Fruit fly (Drosophila melanogaster): ENCODE measurements around the gene dbf.

DNA sequence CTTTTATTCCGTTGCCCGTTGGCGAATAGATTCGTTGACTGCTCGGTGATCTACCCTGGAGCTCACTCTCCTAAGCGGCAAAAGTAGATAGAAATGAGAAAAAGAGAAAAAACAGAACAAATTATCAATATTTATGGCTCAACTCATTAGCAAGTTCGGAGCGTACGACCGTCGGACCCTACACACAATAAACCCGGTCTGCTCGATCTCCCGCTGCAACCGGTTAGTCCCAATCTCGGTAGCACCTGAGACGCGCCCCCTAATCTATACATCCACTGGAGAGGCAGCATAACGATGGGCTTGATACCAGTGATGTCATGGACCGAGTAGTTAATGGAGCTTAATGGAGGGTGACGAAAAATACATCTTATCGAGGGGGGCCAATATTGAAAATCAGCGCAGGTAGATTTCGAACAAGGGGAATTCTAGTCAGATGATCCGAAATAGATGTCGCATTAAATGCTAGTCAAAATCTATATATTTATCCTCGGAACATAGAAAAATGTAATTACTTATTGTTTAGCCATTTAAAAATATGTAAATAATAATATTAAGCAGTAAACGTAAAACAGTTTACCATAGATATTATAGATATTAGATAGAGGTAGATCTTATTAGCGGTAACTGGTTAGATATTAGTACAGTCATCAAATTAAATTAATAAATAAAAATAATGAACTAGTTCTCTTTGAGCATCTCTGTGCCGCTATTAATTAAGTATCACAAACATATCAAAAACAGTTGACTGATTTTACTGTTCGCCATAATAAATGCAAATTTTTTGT lies 35.8 kb downstream of the dbf start, which contains the start of gene CG7296:
- no peak for TF ChIP-seq kay (GFP tag; ENCODE audit: borderline replicate concordance)
- no peak for TF ChIP-seq Clk (GFP tag; optimal IDR thresholded peaks at IDR 0.05)
- TF ChIP-seq cnc (optimal IDR thresholded peaks at IDR 0.05): no peak
- no peak for TF ChIP-seq cic (GFP tag; optimal IDR thresholded peaks at IDR 0.05)
- TF ChIP-seq CG5204 (GFP tag; optimal IDR thresholded peaks at IDR 0.05): no peak
- no peak for TF ChIP-seq CG7101 (tag; optimal IDR thresholded peaks at IDR 0.05)
- no peak for TF ChIP-seq CG12768 (GFP tag; optimal IDR thresholded peaks at IDR 0.05)
- TF ChIP-seq Crg-1 (GFP tag; optimal IDR thresholded peaks at IDR 0.05): no peak
- TF ChIP-seq CG14711 (tag; optimal IDR thresholded peaks at IDR 0.05): no peak
- no peak for TF ChIP-seq CG33017 (tag; optimal IDR thresholded peaks at IDR 0.05)
